Fruit fly (Drosophila melanogaster): ENCODE measurements around the gene Or94b.

Gene Or94b

dm6 chr3R:23035463-23035862 is 46.4 kb downstream of the Or94b start, which contains the start of gene CG13833:
CG13833 (minus strand) TSS chr3R:23035563.
- no peak for TF ChIP-seq noc (tag; optimal IDR thresholded peaks at IDR 0.05)

- no peak for TF ChIP-seq noc (tag; optimal IDR thresholded peaks at IDR 0.05)
Observed at dm6 chr3R:23036321-23036720, 47.2 kb downstream of the Or94b start.

dm6 chr3R:23038062-23038461 is 49.0 kb downstream of the Or94b start:
- no peak for TF ChIP-seq noc (tag; optimal IDR thresholded peaks at IDR 0.05)

All from whole organism, larva.